Worm (Caenorhabditis elegans) whole organism, L3 larva: ENCODE results near the gene H23N18.5.

Experiments
- R02D3.7 ChIP-seq: fragments of 150-350 bp; optimal IDR thresholded peaks from 2 replicates; lab custom pipeline; 2014; ENCODE audit warnings: missing biosample characterization, missing genetic modification characterization
- ZK546.5 ChIP-seq: sonication (generic microtip); optimal IDR thresholded peaks from 2 replicates; lab custom pipeline; 2017; ENCODE audit warnings: missing biosample characterization, missing genetic modification characterization
- aly-2 ChIP-seq: fragments of 150-350 bp; optimal IDR thresholded peaks from 2 replicates; lab custom pipeline; 2014; ENCODE audit warnings: missing biosample characterization, missing genetic modification characterization
- ama-1 ChIP-seq: fragments of 150-350 bp; optimal IDR thresholded peaks from 2 replicates; lab custom pipeline; 2018
- ceh-16 ChIP-seq: sonication (generic microtip); optimal IDR thresholded peaks from 2 replicates; lab custom pipeline; 2017; ENCODE audit warnings: missing biosample characterization, missing genetic modification characterization
- ceh-28 ChIP-seq: fragments of 150-350 bp; optimal IDR thresholded peaks from 2 replicates; lab custom pipeline; 2014; ENCODE audit warnings: missing biosample characterization, missing genetic modification reagents, missing genetic modification characterization
- ceh-82 ChIP-seq: fragments of 150-350 bp; optimal IDR thresholded peaks from 2 replicates; lab custom pipeline; 2014; ENCODE audit warnings: missing biosample characterization, missing genetic modification characterization
- ceh-9 ChIP-seq: sonication (generic microtip); optimal IDR thresholded peaks from 2 replicates; lab custom pipeline; 2018; ENCODE audit warnings: missing biosample characterization, missing genetic modification characterization
- egl-27 ChIP-seq: sonication (generic microtip); optimal IDR thresholded peaks from 4 replicates; lab custom pipeline; 2017; ENCODE audit warnings: missing biosample characterization, missing genetic modification reagents, missing genetic modification characterization
- egl-5 ChIP-seq: fragments of 150-350 bp; optimal IDR thresholded peaks from 2 replicates; lab custom pipeline; 2017; ENCODE audit warnings: missing biosample characterization, missing genetic modification reagents, missing genetic modification characterization, inconsistent platforms
- elt-1 ChIP-seq: fragments of 150-350 bp; optimal IDR thresholded peaks from 2 replicates; lab custom pipeline; 2014; ENCODE audit warnings: missing biosample characterization, missing genetic modification characterization
- elt-2 ChIP-seq: sonication (generic microtip); optimal IDR thresholded peaks from 2 replicates; lab custom pipeline; 2016; ENCODE audit warnings: missing genetic modification reagents, mild to moderate bottlenecking, missing genetic modification characterization, missing compliant biosample characterization
- eor-1 ChIP-seq, 2 experiments: fragments of 150-350 bp; optimal IDR thresholded peaks; 2 replicates each; lab custom pipeline; 2014 to 2018; ENCODE audit warnings: missing biosample characterization in 2 of 2, missing genetic modification characterization in 2 of 2
- fkh-10 ChIP-seq: sonication (generic microtip); optimal IDR thresholded peaks from 2 replicates; lab custom pipeline; 2017; ENCODE audit warnings: missing biosample characterization, missing genetic modification reagents, missing genetic modification characterization
- fkh-2 ChIP-seq: fragments of 150-350 bp; optimal IDR thresholded peaks from 2 replicates; lab custom pipeline; 2014; ENCODE audit warnings: missing biosample characterization, missing genetic modification reagents, missing genetic modification characterization
- hmg-11 ChIP-seq: sonication (generic microtip); optimal IDR thresholded peaks from 2 replicates; lab custom pipeline; 2016; ENCODE audit warnings: missing genetic modification characterization, missing compliant biosample characterization
- jun-1 ChIP-seq: fragments of 150-350 bp; optimal IDR thresholded peaks from 2 replicates; lab custom pipeline; 2014; ENCODE audit warnings: missing biosample characterization, missing genetic modification reagents, missing genetic modification characterization
- lin-15B ChIP-seq: fragments of 150-350 bp; optimal IDR thresholded peaks from 2 replicates; lab custom pipeline; 2014; ENCODE audit warnings: missing biosample characterization, missing genetic modification characterization
- lin-39 ChIP-seq: fragments of 150-350 bp; optimal IDR thresholded peaks from 2 replicates; lab custom pipeline; 2018; ENCODE audit warnings: missing biosample characterization, missing genetic modification reagents, missing genetic modification characterization
- lsy-12 ChIP-seq: sonication (generic microtip); optimal IDR thresholded peaks from 2 replicates; lab custom pipeline; 2016; ENCODE audit warnings: mild to moderate bottlenecking, missing genetic modification characterization, missing compliant biosample characterization
- mdl-1 ChIP-seq: fragments of 150-350 bp; optimal IDR thresholded peaks from 2 replicates; lab custom pipeline; 2014; ENCODE audit warnings: missing biosample characterization, missing genetic modification characterization
- mml-1 ChIP-seq: fragments of 150-350 bp; sonication (generic microtip); optimal IDR thresholded peaks from 3 replicates; lab custom pipeline; 2014; ENCODE audit warnings: missing biosample characterization, missing genetic modification characterization
- nfya-1 ChIP-seq: sonication (generic microtip); optimal IDR thresholded peaks from 2 replicates; lab custom pipeline; 2017; ENCODE audit warnings: missing genetic modification characterization, mild to moderate bottlenecking, missing compliant biosample characterization, antibody characterized with exemption, moderate library complexity; ENCODE audit not compliant: insufficient read depth
- nhr-11 ChIP-seq: fragments of 150-350 bp; optimal IDR thresholded peaks from 2 replicates; lab custom pipeline; 2014; ENCODE audit warnings: missing biosample characterization, missing genetic modification characterization
- nhr-12 ChIP-seq: fragments of 150-350 bp; optimal IDR thresholded peaks from 2 replicates; lab custom pipeline; 2014; ENCODE audit warnings: missing biosample characterization, missing genetic modification characterization
- nhr-23 ChIP-seq: fragments of 150-350 bp; optimal IDR thresholded peaks from 2 replicates; lab custom pipeline; 2014; ENCODE audit warnings: missing biosample characterization, missing genetic modification reagents, missing genetic modification characterization
- nhr-237 ChIP-seq: fragments of 150-350 bp; optimal IDR thresholded peaks from 2 replicates; lab custom pipeline; 2014; ENCODE audit warnings: missing biosample characterization, missing genetic modification characterization
- nhr-25 ChIP-seq: sonication (generic microtip); optimal IDR thresholded peaks from 2 replicates; lab custom pipeline; 2017; ENCODE audit warnings: missing biosample characterization, missing genetic modification characterization
- nhr-28 ChIP-seq: fragments of 150-350 bp; optimal IDR thresholded peaks from 2 replicates; lab custom pipeline; 2014; ENCODE audit warnings: missing biosample characterization, missing genetic modification characterization
- nhr-43 ChIP-seq: sonication (generic microtip); optimal IDR thresholded peaks from 2 replicates; lab custom pipeline; 2016; ENCODE audit warnings: mild to moderate bottlenecking, missing genetic modification characterization, missing compliant biosample characterization; ENCODE audit not compliant: poor library complexity, severe bottlenecking
- nhr-67 ChIP-seq: fragments of 150-350 bp; optimal IDR thresholded peaks from 2 replicates; lab custom pipeline; 2014; ENCODE audit warnings: missing biosample characterization, missing genetic modification characterization
- nhr-76 ChIP-seq: fragments of 150-350 bp; sonication (generic microtip); optimal IDR thresholded peaks from 5 replicates; lab custom pipeline; 2014; ENCODE audit warnings: missing biosample characterization, missing genetic modification characterization
- nhr-77 ChIP-seq: fragments of 150-350 bp; optimal IDR thresholded peaks from 2 replicates; lab custom pipeline; 2014; ENCODE audit warnings: missing biosample characterization, missing genetic modification characterization
- skn-1 ChIP-seq: fragments of 150-350 bp; optimal IDR thresholded peaks from 2 replicates; lab custom pipeline; 2014; ENCODE audit warnings: missing biosample characterization, missing genetic modification characterization
- snpc-4 ChIP-seq: fragments of 150-350 bp; optimal IDR thresholded peaks from 2 replicates; lab custom pipeline; 2014; ENCODE audit warnings: missing biosample characterization, missing genetic modification characterization
- tbx-2 ChIP-seq: sonication (generic microtip); optimal IDR thresholded peaks from 2 replicates; lab custom pipeline; 2016; ENCODE audit warnings: mild to moderate bottlenecking, missing genetic modification characterization, missing compliant biosample characterization
- unc-62 ChIP-seq: fragments of 150-350 bp; sonication (generic microtip); optimal IDR thresholded peaks from 4 replicates; lab custom pipeline; 2014; ENCODE audit warnings: missing biosample characterization, missing genetic modification reagents, missing genetic modification characterization
- zag-1 ChIP-seq: fragments of 150-350 bp; optimal IDR thresholded peaks from 2 replicates; lab custom pipeline; 2014; ENCODE audit warnings: missing biosample characterization, missing genetic modification characterization
- ztf-11 ChIP-seq: fragments of 150-350 bp; optimal IDR thresholded peaks from 2 replicates; lab custom pipeline; 2014; ENCODE audit warnings: missing biosample characterization, missing genetic modification characterization
- ztf-4 ChIP-seq: fragments of 150-350 bp; optimal IDR thresholded peaks from 2 replicates; lab custom pipeline; 2014; ENCODE audit warnings: missing biosample characterization, missing genetic modification characterization

Gene H23N18.5

DNA sequence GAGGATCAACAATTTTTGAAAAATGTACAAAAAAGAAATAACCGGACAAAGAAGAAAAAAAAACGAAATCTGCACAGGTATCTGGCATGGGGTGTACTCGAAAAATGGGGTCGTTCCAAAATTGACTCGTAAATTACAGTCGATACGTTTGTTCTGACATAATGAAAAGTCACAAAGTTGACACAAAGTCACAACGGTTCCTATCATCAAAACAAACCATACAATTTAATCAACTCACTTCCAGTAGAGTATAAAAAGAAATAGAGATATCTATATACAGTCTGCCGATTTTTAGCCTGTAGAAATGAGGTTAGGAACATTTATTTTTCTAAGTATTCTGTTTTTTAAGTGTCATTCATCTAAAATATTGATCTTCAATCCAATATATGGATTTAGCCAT lies 27.7 kb downstream of the H23N18.5 start, which contains the start of gene T19H12.12:
T19H12.12 (plus strand) TSS at position 301 of the 400 bp plus-strand sequence.
- TF ChIP-seq nhr-67 (no peak), nhr-11 (no peak), lin-39 (tag; lab: Kevin White, UChicago) (no peak), R02D3.7 (no peak), nhr-237 (tag; lab: Kevin White, UChicago) (no peak), zag-1 (tag; lab: Kevin White, UChicago) (no peak), ztf-11 (tag; lab: Kevin White, UChicago) (no peak), fkh-10 (GFP tag; lab: Kevin White, UChicago) (no peak), ZK546.5 (tag; lab: Kevin White, UChicago) (no peak), lin-15B (tag; lab: Kevin White, UChicago) (no peak), hmg-11 (tag; lab: Kevin White, UChicago) (no peak), ama-1 (lab: Kevin White, UChicago) (no peak), tbx-2 (no peak), skn-1 (tag; lab: Kevin White, UChicago) (no peak)

DNA sequence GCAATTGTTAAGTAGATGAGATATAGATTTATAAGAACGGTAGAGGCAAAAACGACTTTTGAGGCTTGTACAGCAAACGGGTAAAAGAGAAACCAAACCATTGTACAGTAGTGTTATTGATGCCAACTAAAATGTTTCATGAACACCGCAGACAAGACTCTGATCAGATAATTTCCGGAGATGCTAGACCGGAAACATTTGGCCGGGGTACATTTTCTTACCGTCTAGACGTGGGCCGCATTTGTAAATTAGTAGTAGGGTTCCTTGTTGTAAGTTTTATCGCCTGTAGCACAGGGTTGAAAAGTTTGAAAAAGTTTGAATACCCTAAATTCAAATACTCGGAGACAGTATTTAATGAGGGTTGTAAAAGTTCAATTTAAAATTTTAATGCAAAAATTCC lies 30.8 kb downstream of the H23N18.5 start, which contains the start of gene str-32:
str-32 (minus strand) TSS at position 101 of the 400 bp plus-strand sequence.
- TF ChIP-seq aly-2 (tag; lab: Kevin White, UChicago) (no peak), skn-1 (tag; lab: Kevin White, UChicago) (no peak), nhr-77 (tag; lab: Kevin White, UChicago) (no peak), lin-39 (tag; lab: Kevin White, UChicago) (no peak), nhr-28 (tag; lab: Kevin White, UChicago) (no peak), nhr-23 (tag; lab: Kevin White, UChicago) (no peak), R02D3.7 (no peak), nhr-237 (tag; lab: Kevin White, UChicago) (no peak), mml-1 (no peak), jun-1 (no peak), ceh-28 (tag; lab: Kevin White, UChicago) (no peak), ceh-16 (no peak), ceh-82 (tag; lab: Kevin White, UChicago) (no peak), elt-1 (tag; lab: Kevin White, UChicago) (no peak), egl-27 (no peak), nhr-76 (no peak)

DNA sequence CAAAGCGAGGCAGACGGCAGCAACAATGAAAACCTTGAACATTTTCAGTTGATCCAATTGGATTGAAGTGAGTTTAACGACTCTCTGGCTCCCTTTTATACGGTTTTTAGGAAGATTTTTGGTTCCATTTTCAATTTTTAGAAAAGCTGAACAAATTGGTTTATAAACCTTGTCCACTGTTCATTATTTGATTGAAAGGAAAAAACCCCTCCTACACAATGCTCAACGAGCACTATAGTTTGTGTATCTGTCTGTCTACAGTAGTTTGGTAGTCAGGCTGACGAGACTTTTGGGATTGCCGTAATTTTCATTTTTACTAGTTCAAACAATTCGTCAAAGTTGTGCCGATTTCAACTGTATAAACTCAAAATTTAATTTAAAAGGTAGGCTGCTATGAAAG lies 32.9 kb downstream of the H23N18.5 start, which contains the start of gene T19H12.15:
T19H12.15 (minus strand) TSS at position 101 of the 400 bp plus-strand sequence.
- TF ChIP-seq unc-62: no peak
- no peak for TF ChIP-seq snpc-4
- TF ChIP-seq nhr-25 (tag; lab: Kevin White, UChicago): no peak
- no peak for TF ChIP-seq ceh-16
- no peak for TF ChIP-seq nhr-11
- TF ChIP-seq mml-1: no peak
- TF ChIP-seq, all 47 proteins: peak for 0

DNA sequence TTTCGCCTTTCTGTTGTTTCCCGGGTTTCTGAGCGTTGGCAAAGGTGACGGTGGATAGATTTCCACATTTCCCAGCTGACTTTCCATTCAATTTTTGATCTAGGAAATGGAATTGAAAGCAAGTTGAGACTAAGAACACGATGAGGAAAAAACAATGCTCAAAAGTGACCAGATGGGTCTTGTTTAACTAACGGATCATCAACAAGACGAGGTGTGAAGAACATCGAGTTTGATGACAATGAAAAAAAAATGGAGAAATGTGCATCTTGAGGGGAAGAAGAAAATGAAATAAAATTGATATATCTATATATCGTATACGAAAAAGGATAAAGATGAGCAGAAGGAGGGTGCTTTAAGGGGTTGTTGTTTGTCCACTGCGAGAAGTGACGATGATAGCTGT lies 34.6 kb downstream of the H23N18.5 start, which contains the start of gene T19H12.6:
T19H12.6 (minus strand) TSS at position 101 of the 400 bp plus-strand sequence.
- TF ChIP-seq nhr-11 (no peak), mdl-1 (tag; lab: Kevin White, UChicago) (no peak), skn-1 (tag; lab: Kevin White, UChicago) (no peak), R02D3.7 (no peak), fkh-2 (tag; lab: Kevin White, UChicago) (no peak), snpc-4 (no peak), nhr-67 (no peak), fkh-10 (GFP tag; lab: Kevin White, UChicago) (no peak), nhr-25 (tag; lab: Kevin White, UChicago) (no peak), ztf-4 (no peak), ceh-82 (tag; lab: Kevin White, UChicago) (no peak), unc-62 (no peak), lsy-12 (tag; lab: Kevin White, UChicago) (no peak), egl-5 (tag; lab: Kevin White, UChicago) (no peak), egl-27 (no peak), nfya-1 (tag; lab: Kevin White, UChicago) (no peak), aly-2 (tag; lab: Kevin White, UChicago) (no peak)

DNA sequence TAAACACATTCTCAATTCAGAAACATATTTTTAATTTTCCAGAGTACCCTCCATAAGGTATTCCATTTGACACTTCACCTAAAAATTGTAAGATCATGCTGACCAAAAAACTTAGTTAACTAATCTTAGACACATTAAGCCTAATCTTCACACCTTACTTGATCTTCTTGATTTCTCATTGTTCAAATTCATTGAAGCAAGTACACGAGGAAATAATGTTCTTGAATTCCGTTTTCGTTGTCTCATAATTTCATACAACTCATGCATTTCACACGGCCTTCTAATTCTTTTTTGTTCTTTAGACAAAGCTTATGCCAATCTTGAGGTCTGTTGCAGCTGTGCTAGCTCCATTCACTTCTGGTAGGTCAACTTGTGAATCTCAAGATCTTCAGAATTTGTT lies 40.2 kb downstream of the H23N18.5 start, which contains the start of gene srd-33:
srd-33 (plus strand) TSS at position 301 of the 400 bp plus-strand sequence.
- TF ChIP-seq hmg-11 (tag; lab: Kevin White, UChicago) (no peak), nhr-28 (tag; lab: Kevin White, UChicago) (no peak), R02D3.7 (no peak), nhr-25 (tag; lab: Kevin White, UChicago) (no peak), fkh-10 (GFP tag; lab: Kevin White, UChicago) (no peak), nhr-12 (tag; lab: Kevin White, UChicago) (no peak), nhr-237 (tag; lab: Kevin White, UChicago) (no peak), ceh-9 (tag; lab: Kevin White, UChicago) (no peak), elt-2 (tag; lab: Kevin White, UChicago) (no peak), egl-5 (tag; lab: Kevin White, UChicago) (no peak), ceh-28 (tag; lab: Kevin White, UChicago) (no peak), nhr-43 (tag; lab: Kevin White, UChicago) (no peak), ama-1 (lab: Kevin White, UChicago) (no peak), mdl-1 (tag; lab: Kevin White, UChicago) (no peak), aly-2 (tag; lab: Kevin White, UChicago) (no peak), eor-1 (tag; optimal IDR thresholded peaks at IDR 0.05; lab: Kevin White, UChicago) (no peak), unc-62 (no peak)
